Fruit fly (Drosophila melanogaster): ENCODE measurements around the gene Gal.

Gene Gal

dm6 chr2L:5974122-5974521 lies 32.5 kb downstream of the Gal start (continued):
- TF ChIP-seq CG32532 (GFP tag; IDR thresholded peaks at IDR 0.05) (peak; percentile 21; the same call in 1 of the 2 replicates), ara (GFP tag; IDR thresholded peaks at IDR 0.05) (peak; percentile 39; the same call in 1 of the 2 replicates), CG10959 (GFP tag; IDR thresholded peaks at IDR 0.05) (no peak), Mrtf (GFP tag; IDR thresholded peaks at IDR 0.05) (no peak), tap (tag; optimal IDR thresholded peaks at IDR 0.05) (peak; percentile 53), CG6765 (GFP tag; optimal IDR thresholded peaks at IDR 0.05) (peak; percentile 80), ci (GFP tag; IDR thresholded peaks at IDR 0.05) (peak; percentile 73; the same call in 2 of the 3 replicates), hb (GFP tag; IDR thresholded peaks at IDR 0.05; ENCODE audit: partially characterized antibody) (no peak), gsb-n (tag; optimal IDR thresholded peaks at IDR 0.05) (peak; percentile 57), CG13424 (tag; optimal IDR thresholded peaks at IDR 0.05) (peak; percentile 66), fu2 (GFP tag; optimal IDR thresholded peaks at IDR 0.05) (no peak), Adf1 (GFP tag; IDR thresholded peaks at IDR 0.05) (0 out of 2 replicates have a peak, but pooled peaks have one; percentile 15), H2.0 (GFP tag; IDR thresholded peaks at IDR 0.05) (no peak; the same call in 1 of the 2 replicates), tll (GFP tag; optimal IDR thresholded peaks at IDR 0.05) (no peak), lov (optimal IDR thresholded peaks at IDR 0.05) (no peak), lov (GFP tag; IDR thresholded peaks at IDR 0.05) (peak; percentile 50; the same call in 1 of the 3 replicates), jing (GFP tag; optimal IDR thresholded peaks at IDR 0.05) (peak; percentile 1), CG5180 (GFP tag; optimal IDR thresholded peaks at IDR 0.05) (peak; percentile 62), seq (GFP tag; IDR thresholded peaks at IDR 0.05) (peak; percentile 73), tup (GFP tag; optimal IDR thresholded peaks at IDR 0.05) (peak; percentile 56), Nf-YA (GFP tag; IDR thresholded peaks at IDR 0.05) (no peak), CG2199 (GFP tag; IDR thresholded peaks at IDR 0.05) (0 out of 3 replicates have a peak, but pooled peaks have one; percentile 52), CG10654 (GFP tag; optimal IDR thresholded peaks at IDR 0.05) (peak; percentile 47), nom (GFP tag; optimal IDR thresholded peaks at IDR 0.05) (no peak), Bgb (GFP tag; IDR thresholded peaks at IDR 0.05; ENCODE audit: partially characterized antibody) (no peak), CG1529 (GFP tag; optimal IDR thresholded peaks at IDR 0.05) (peak; percentile 46), CG13123 (GFP tag; optimal IDR thresholded peaks at IDR 0.05) (peak; percentile 58), CG17359 (tag; optimal IDR thresholded peaks at IDR 0.05) (peak; percentile 67), CG6683 (GFP tag; optimal IDR thresholded peaks at IDR 0.05) (peak; percentile 39), tx (GFP tag; optimal IDR thresholded peaks at IDR 0.05) (no peak), her (GFP tag; optimal IDR thresholded peaks at IDR 0.05) (peak; percentile 27), CG8281 (tag; optimal IDR thresholded peaks at IDR 0.05) (peak; percentile 52), CoRest (tag; optimal IDR thresholded peaks at IDR 0.05) (peak; percentile 34), CG30020 (tag; optimal IDR thresholded peaks at IDR 0.05) (no peak), HLH3B (GFP tag; IDR thresholded peaks at IDR 0.05) (peak; percentile 64; the same call in 1 of the 2 replicates), CG3407 (GFP tag; optimal IDR thresholded peaks at IDR 0.05) (peak; percentile 76), CkIIα-i1 (GFP tag; IDR thresholded peaks at IDR 0.05) (no peak), CG10147 (GFP tag; optimal IDR thresholded peaks at IDR 0.05) (peak; percentile 41), BtbVII (GFP tag; optimal IDR thresholded peaks at IDR 0.05) (peak; percentile 72), dimm (GFP tag; IDR thresholded peaks at IDR 0.05) (no peak), Hsf (GFP tag; optimal IDR thresholded peaks at IDR 0.05) (no peak), ewg (GFP tag; optimal IDR thresholded peaks at IDR 0.05) (peak; percentile 14), CG17568 (GFP tag; optimal IDR thresholded peaks at IDR 0.05) (peak; percentile 69), Dek (tag; optimal IDR thresholded peaks at IDR 0.05) (peak; percentile 42), pan (optimal IDR thresholded peaks at IDR 0.05) (no peak), pan (GFP tag; optimal IDR thresholded peaks at IDR 0.05 in 1 of 2, IDR thresholded peaks at IDR 0.05 in 1 of 2) (peak in 1 of 2 experiments; percentile 57), nau (GFP tag; optimal IDR thresholded peaks at IDR 0.05) (peak; percentile 73), Dref (GFP tag; IDR thresholded peaks at IDR 0.05) (no peak), sd (tag; optimal IDR thresholded peaks at IDR 0.05) (peak; percentile 42), ttk (GFP tag; IDR thresholded peaks at IDR 0.05) (peak; percentile 7; the same call in 1 of the 2 replicates), ro (GFP tag; IDR thresholded peaks at IDR 0.05) (no peak)

Measured in whole organism, embryonic.